Fruit fly (Drosophila melanogaster) whole organism, embryonic: ENCODE data around the gene mtsh.
A peak's percentile ranks its signal among the peaks of the same experiment; 100 is the strongest.

Experiments used
- CG10274 ChIP-seq: fragments of 200-800 bp; sonication (Bioruptor generic); optimal IDR thresholded peaks from 3 replicates; lab custom pipeline; 2017; ENCODE audit warnings: missing biosample characterization, mild to moderate bottlenecking, missing genetic modification characterization
- CG10959 ChIP-seq: fragments of 200-800 bp; sonication (Bioruptor generic); IDR thresholded peaks from 2 replicates; pipeline ENCODE4 v1.3.6; 2022; ENCODE audit warnings: missing biosample characterization, missing genetic modification characterization
- CG13287 ChIP-seq: fragments of 200-800 bp; sonication (Bioruptor generic); IDR thresholded peaks from 2 replicates; pipeline ENCODE4 v1.3.6; 2022; ENCODE audit warnings: missing biosample characterization, missing genetic modification characterization; ENCODE audit not compliant: partially characterized antibody
- CG14441 ChIP-seq: fragments of 200-800 bp; sonication (Bioruptor generic); IDR thresholded peaks from 2 replicates; pipeline ENCODE4 v1.3.6; 2022; ENCODE audit warnings: missing biosample characterization, missing genetic modification characterization
- CG15601 ChIP-seq: fragments of 200-800 bp; sonication (Bioruptor generic); optimal IDR thresholded peaks from 3 replicates; lab custom pipeline; 2019; ENCODE audit warnings: missing biosample characterization, mild to moderate bottlenecking, missing genetic modification characterization, moderate library complexity
- CG17186 ChIP-seq: fragments of 200-800 bp; sonication (Bioruptor generic); optimal IDR thresholded peaks from 3 replicates; lab custom pipeline; 2017; ENCODE audit warnings: missing biosample characterization, missing genetic modification reagents, missing genetic modification characterization
- CG17612 ChIP-seq: fragments of 200-800 bp; sonication (Bioruptor generic); IDR thresholded peaks from 2 replicates; pipeline ENCODE4 v1.3.6; 2022; ENCODE audit warnings: missing biosample characterization, missing genetic modification characterization
- CG17802 ChIP-seq: fragments of 200-800 bp; sonication (Bioruptor generic); optimal IDR thresholded peaks from 2 replicates; lab custom pipeline; 2018; ENCODE audit warnings: missing biosample characterization, mild to moderate bottlenecking, missing genetic modification characterization, moderate library complexity
- CG2199 ChIP-seq: fragments of 200-800 bp; sonication (Bioruptor generic); IDR thresholded peaks from 3 replicates; pipeline ENCODE4 v1.3.6; 2022; ENCODE audit warnings: missing biosample characterization, missing genetic modification characterization
- CG2678 ChIP-seq: fragments of 200-800 bp; sonication (Bioruptor generic); optimal IDR thresholded peaks from 3 replicates; lab custom pipeline; 2019; ENCODE audit warnings: missing biosample characterization, mild to moderate bottlenecking, missing genetic modification characterization, moderate library complexity
- CG34422 ChIP-seq: fragments of 200-800 bp; sonication (Bioruptor generic); IDR thresholded peaks from 3 replicates; pipeline ENCODE4 v1.3.6; 2022; ENCODE audit warnings: missing biosample characterization, missing genetic modification characterization
- CG4707 ChIP-seq: fragments of 200-800 bp; sonication (Bioruptor generic); optimal IDR thresholded peaks from 2 replicates; lab custom pipeline; 2018; ENCODE audit warnings: missing biosample characterization, mild to moderate bottlenecking, missing genetic modification characterization, moderate library complexity
- CG4730 ChIP-seq: fragments of 200-800 bp; sonication (Bioruptor generic); IDR thresholded peaks from 2 replicates; pipeline ENCODE4 v1.3.6; 2022; ENCODE audit warnings: missing biosample characterization, missing genetic modification characterization
- CG7786 ChIP-seq: fragments of 200-800 bp; sonication (Bioruptor generic); optimal IDR thresholded peaks from 2 replicates; lab custom pipeline; 2016; ENCODE audit warnings: missing biosample characterization, missing genetic modification characterization
- CG9609 ChIP-seq: fragments of 200-800 bp; sonication (Bioruptor generic); optimal IDR thresholded peaks from 3 replicates; lab custom pipeline; 2016; ENCODE audit warnings: missing biosample characterization, missing genetic modification characterization
- CTCF ChIP-seq: fragments of 200-800 bp; sonication (Bioruptor generic); optimal IDR thresholded peaks from 2 replicates; lab custom pipeline; 2017; ENCODE audit warnings: missing biosample characterization, mild to moderate bottlenecking, missing genetic modification characterization, moderate library complexity
- Dp ChIP-seq: fragments of 200-800 bp; sonication (Bioruptor generic); optimal IDR thresholded peaks from 2 replicates; lab custom pipeline; 2018; ENCODE audit warnings: missing biosample characterization, mild to moderate bottlenecking, missing genetic modification characterization, moderate library complexity
- E2f2 ChIP-seq: fragments of 200-800 bp; sonication (Bioruptor generic); IDR thresholded peaks from 2 replicates; pipeline ENCODE4 v1.3.6; 2022; ENCODE audit warnings: missing biosample characterization, missing genetic modification characterization
- HmgZ ChIP-seq: fragments of 200-800 bp; sonication (Bioruptor generic); optimal IDR thresholded peaks from 2 replicates; lab custom pipeline; 2018; ENCODE audit warnings: missing biosample characterization, mild to moderate bottlenecking, missing genetic modification characterization
- Hmx ChIP-seq: fragments of 200-800 bp; sonication (Bioruptor generic); optimal IDR thresholded peaks from 2 replicates; lab custom pipeline; 2016; ENCODE audit warnings: missing biosample characterization, missing genetic modification characterization
- Nf-YC ChIP-seq: fragments of 200-800 bp; optimal IDR thresholded peaks from 3 replicates; lab custom pipeline; 2019; ENCODE audit warnings: missing biosample characterization, mild to moderate bottlenecking, missing genetic modification characterization, moderate library complexity
- Optix ChIP-seq: fragments of 200-800 bp; sonication (Bioruptor generic); IDR thresholded peaks from 3 replicates; pipeline ENCODE4 v1.3.6; 2022; ENCODE audit warnings: missing biosample characterization, missing genetic modification characterization
- Side ChIP-seq: fragments of 200-800 bp; sonication (Bioruptor generic); optimal IDR thresholded peaks from 2 replicates; lab custom pipeline; 2016; ENCODE audit warnings: missing biosample characterization, missing genetic modification characterization
- Six4 ChIP-seq: fragments of 200-800 bp; sonication (Bioruptor generic); optimal IDR thresholded peaks from 2 replicates; lab custom pipeline; 2016; ENCODE audit warnings: missing biosample characterization, missing genetic modification characterization
- bab2 ChIP-seq: fragments of 200-800 bp; sonication (Bioruptor generic); optimal IDR thresholded peaks from 2 replicates; lab custom pipeline; 2016; ENCODE audit warnings: missing biosample characterization, missing genetic modification characterization
- chm ChIP-seq: fragments of 200-800 bp; sonication (Bioruptor generic); IDR thresholded peaks from 2 replicates; pipeline ENCODE4 v1.3.6; 2022; ENCODE audit warnings: missing biosample characterization, missing genetic modification characterization
- chn ChIP-seq: fragments of 200-800 bp; sonication (Bioruptor generic); optimal IDR thresholded peaks from 2 replicates; lab custom pipeline; 2016; ENCODE audit warnings: missing biosample characterization, missing genetic modification characterization
- crp ChIP-seq, 2 experiments: fragments of 200-800 bp; sonication (Bioruptor generic); optimal IDR thresholded peaks; 2 replicates in 1 of 2; 3 replicates in 1 of 2; lab custom pipeline; 2017; ENCODE audit warnings: missing biosample characterization in 2 of 2, missing genetic modification characterization in 2 of 2, mild to moderate bottlenecking in 1 of 2, moderate library complexity in 1 of 2
- dimm ChIP-seq: fragments of 200-800 bp; sonication (Bioruptor generic); IDR thresholded peaks from 2 replicates; pipeline ENCODE4 v1.3.6; 2022; ENCODE audit warnings: missing biosample characterization, missing genetic modification characterization
- ftz-f1 ChIP-seq: fragments of 200-800 bp; sonication (Bioruptor generic); optimal IDR thresholded peaks from 2 replicates; lab custom pipeline; 2016; ENCODE audit warnings: missing biosample characterization, missing genetic modification characterization
- gro ChIP-seq: fragments of 200-800 bp; sonication (Bioruptor generic); optimal IDR thresholded peaks from 2 replicates; lab custom pipeline; 2016; ENCODE audit warnings: missing biosample characterization, missing genetic modification characterization
- hbn ChIP-seq: fragments of 200-800 bp; sonication (Bioruptor generic); IDR thresholded peaks from 2 replicates; pipeline ENCODE4 v1.3.6; 2022; ENCODE audit warnings: missing biosample characterization, missing genetic modification characterization; ENCODE audit not compliant: partially characterized antibody
- hkb ChIP-seq, 2 experiments: fragments of 200-800 bp in 1 of 2; fragments of >200 bp in 1 of 2; sonication (Bioruptor generic) in 1 of 2; IDR thresholded peaks in 1 of 2; optimal IDR thresholded peaks in 1 of 2; 2 replicates each; pipeline versions ENCODE4 v1.3.6 to Lab custom; 2017 to 2022; ENCODE audit warnings: missing biosample characterization in 1 of 2, missing genetic modification characterization in 1 of 2
- jumu ChIP-seq: fragments of 200-800 bp; sonication (Bioruptor generic); optimal IDR thresholded peaks from 3 replicates; lab custom pipeline; 2016; ENCODE audit warnings: missing biosample characterization, missing genetic modification characterization
- pho ChIP-seq: fragments of 200-800 bp; sonication (Bioruptor generic); optimal IDR thresholded peaks from 2 replicates; lab custom pipeline; 2016; ENCODE audit warnings: missing biosample characterization, missing genetic modification characterization
- run ChIP-seq: fragments of 200-800 bp; sonication (Bioruptor generic); optimal IDR thresholded peaks from 3 replicates; lab custom pipeline; 2018; ENCODE audit warnings: missing biosample characterization, mild to moderate bottlenecking, missing genetic modification characterization
- sc ChIP-seq, 3 experiments: fragments of >200 bp in 2 of 3; fragments of 200-800 bp in 1 of 3; sonication (Bioruptor generic) in 1 of 3; optimal IDR thresholded peaks; 2 replicates in 2 of 3; 3 replicates in 1 of 3; lab custom pipeline; 2017; ENCODE audit warnings: mild to moderate bottlenecking in 1 of 3, missing biosample characterization in 1 of 3, missing genetic modification characterization in 1 of 3, missing genetic modification reagents in 1 of 3
- sens ChIP-seq: fragments of 200-800 bp; sonication (Bioruptor generic); peaks from one replicate; lab custom pipeline; 2016; ENCODE audit warnings: missing biosample characterization, missing genetic modification characterization
- sna ChIP-seq: fragments of 200-800 bp; sonication (Bioruptor generic); IDR thresholded peaks from 2 replicates; pipeline ENCODE4 v1.3.6; 2022; ENCODE audit warnings: missing biosample characterization, missing genetic modification characterization; ENCODE audit not compliant: partially characterized antibody
- sob ChIP-seq: fragments of 200-800 bp; sonication (Bioruptor generic); IDR thresholded peaks from 2 replicates; pipeline ENCODE4 v1.3.6; 2022; ENCODE audit warnings: missing biosample characterization, missing genetic modification characterization
- tgo ChIP-seq: fragments of 200-800 bp; sonication (Bioruptor generic); IDR thresholded peaks from 3 replicates; pipeline ENCODE4 v1.3.6; 2022; ENCODE audit warnings: missing biosample characterization, missing genetic modification characterization
- wor ChIP-seq: fragments of 200-800 bp; sonication (Bioruptor generic); IDR thresholded peaks from 2 replicates; pipeline ENCODE4 v1.3.6; 2022; ENCODE audit warnings: missing biosample characterization, missing genetic modification characterization
- yki ChIP-seq: fragments of >200 bp; optimal IDR thresholded peaks from 3 replicates; lab custom pipeline; 2018

The mtsh gene

dm6 chr2L:8362273-8362954 is 42.7 kb upstream of the mtsh start, which contains the start of gene CG7627 (continued):
- TF ChIP-seq chn (GFP tag; lab: Kevin White, UChicago) (peak; percentile 56), CG14441 (GFP tag; lab: Robert Waterston, UW) (peak; percentile 80), sens (GFP tag; lab: Kevin White, UChicago) (peak; percentile 96), Side (peak; percentile 70), CG17612 (no peak), sna (GFP tag; lab: Robert Waterston, UW) (no peak), CG15601 (peak; percentile 41), CG9609 (GFP tag; lab: Kevin White, UChicago) (peak; percentile 72), jumu (GFP tag; lab: Kevin White, UChicago) (peak; percentile 76), sob (GFP tag; lab: Robert Waterston, UW) (peak; percentile 64), tgo (GFP tag; lab: Robert Waterston, UW) (peak; percentile 74), CG17186 (GFP tag; lab: Kevin White, UChicago) (no peak), crp (GFP tag; optimal IDR thresholded peaks at IDR 0.05; lab: Kevin White, UChicago) (peak in 1 of 2 experiments; percentile 7), E2f2 (GFP tag; lab: Robert Waterston, UW) (no peak), CG4730 (GFP tag; lab: Robert Waterston, UW) (peak; percentile 67), sc (optimal IDR thresholded peaks at IDR 0.05; lab: Kevin White, UChicago) (no peak), sc (GFP tag; optimal IDR thresholded peaks at IDR 0.05; lab: Kevin White, UChicago) (peak; percentile 6), hbn (GFP tag; lab: Robert Waterston, UW) (no peak), hkb (optimal IDR thresholded peaks at IDR 0.05; lab: Kevin White, UChicago) (no peak), hkb (GFP tag; IDR thresholded peaks at IDR 0.05; lab: Robert Waterston, UW) (peak; percentile 84), CTCF (GFP tag; lab: Kevin White, UChicago) (no peak), Nf-YC (tag; lab: Kevin White, UChicago) (peak; percentile 55), HmgZ (tag; lab: Kevin White, UChicago) (peak; percentile 46), CG10274 (GFP tag; lab: Kevin White, UChicago) (no peak), CG4707 (GFP tag; lab: Kevin White, UChicago) (peak; percentile 37), CG34422 (GFP tag; lab: Robert Waterston, UW) (peak; percentile 79), Dp (GFP tag; lab: Kevin White, UChicago) (no peak), run (peak; percentile 35), CG2678 (tag; lab: Kevin White, UChicago) (peak; percentile 88), chm (GFP tag; lab: Robert Waterston, UW) (peak; percentile 72; the same call in 1 of the 2 replicates), CG10959 (GFP tag; lab: Robert Waterston, UW) (peak; percentile 45; the same call in 1 of the 2 replicates), bab2 (peak; percentile 74), CG7786 (GFP tag; lab: Kevin White, UChicago) (peak; percentile 87), CG13287 (GFP tag; lab: Robert Waterston, UW) (peak; percentile 27; the same call in 1 of the 2 replicates), Hmx (GFP tag; lab: Kevin White, UChicago) (peak; percentile 20), CG17802 (tag; lab: Kevin White, UChicago) (peak; percentile 34), yki (lab: Kevin White, UChicago) (no peak), pho (peak; percentile 59), dimm (GFP tag; lab: Robert Waterston, UW) (peak; percentile 70; the same call in 1 of the 2 replicates), CG2199 (GFP tag; lab: Robert Waterston, UW) (no peak), wor (GFP tag; lab: Robert Waterston, UW) (peak; percentile 47), Six4 (GFP tag; lab: Kevin White, UChicago) (peak; percentile 59), gro (peak; percentile 75), ftz-f1 (no peak), Optix (GFP tag; lab: Robert Waterston, UW) (peak; percentile 64; the same call in 1 of the 3 replicates)
